Fruit fly (Drosophila melanogaster): ENCODE results near the gene Nlp.

DNA sequence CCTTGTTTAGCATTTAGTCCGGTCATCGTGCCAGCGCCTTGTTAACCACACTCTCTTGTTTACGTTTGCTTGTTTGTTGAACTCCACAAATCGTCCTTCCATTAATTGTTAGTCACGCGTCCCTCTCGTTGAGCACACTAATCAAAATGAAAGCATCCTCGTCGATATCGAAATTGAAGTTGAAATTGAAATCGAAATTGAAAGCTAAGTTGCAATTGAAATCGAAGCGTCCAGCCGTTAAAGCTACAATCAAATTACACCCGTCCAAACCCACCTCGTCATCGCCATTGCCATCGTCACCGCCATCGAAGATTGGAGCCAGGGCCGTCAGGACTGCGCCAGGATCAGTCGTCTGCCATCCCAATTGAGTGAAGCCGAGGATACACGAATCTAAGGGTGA is 18.9 kb downstream of the Nlp start:
- TF ChIP-seq tj (GFP tag; optimal IDR thresholded peaks at IDR 0.05) (no peak), CG1620 (GFP tag; optimal IDR thresholded peaks at IDR 0.05) (no peak), CG11617 (GFP tag; optimal IDR thresholded peaks at IDR 0.05) (no peak), Clk (GFP tag; optimal IDR thresholded peaks at IDR 0.05) (no peak), Crg-1 (GFP tag; optimal IDR thresholded peaks at IDR 0.05) (no peak)
